Worm (Caenorhabditis elegans): Measurements from ENCODE around the gene his-8.

DNA sequence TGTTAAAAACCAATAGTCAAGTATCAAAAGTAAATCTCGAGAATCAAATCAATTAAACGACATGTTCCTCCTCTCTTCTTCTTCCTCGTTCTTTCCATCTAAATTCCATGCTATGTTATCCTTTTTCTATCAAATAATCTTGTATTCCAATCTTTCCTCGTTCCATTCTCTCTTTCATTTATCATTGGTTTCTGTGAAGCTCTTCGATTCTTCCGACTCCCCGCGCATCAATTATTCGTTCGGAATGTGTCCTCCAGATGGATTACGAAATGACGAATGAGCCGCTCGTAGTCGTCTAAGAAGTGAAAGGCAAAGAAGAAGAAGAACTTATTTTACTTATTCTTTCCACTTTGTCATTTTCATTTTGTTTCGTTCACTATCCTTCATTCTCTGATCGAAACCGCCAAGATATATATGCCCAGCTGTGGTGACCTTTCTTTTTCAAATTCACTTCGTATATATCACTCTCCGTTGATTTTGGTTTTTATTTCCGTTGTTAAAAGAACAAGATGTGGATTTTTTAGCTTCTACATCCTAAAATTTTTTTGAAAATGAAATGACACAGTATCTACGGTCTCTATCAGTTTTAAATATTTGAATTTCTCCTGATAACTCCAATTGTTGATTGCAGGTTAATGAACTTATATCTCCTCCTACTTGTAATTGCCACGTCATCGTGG lies 38.5 kb downstream of the his-8 start, which contains the start of gene pxn-1:
- no peak for TF ChIP-seq him-1 (tag; optimal IDR thresholded peaks at IDR 0.05)
- no peak for TF ChIP-seq dao-5 (tag; optimal IDR thresholded peaks at IDR 0.05)
- no peak for TF ChIP-seq W03F9.2 (tag; optimal IDR thresholded peaks at IDR 0.05)

Measured in whole organism, L4/young adult.